Fruit fly (Drosophila melanogaster) whole organism, prepupa: ENCODE results near the gene alphaKap4.

Experiments used
- Blimp-1 ChIP-seq: fragments of 200-800 bp; sonication (Bioruptor generic); optimal IDR thresholded peaks from 3 replicates; lab custom pipeline; 2017; ENCODE audit warnings: missing biosample characterization, missing genetic modification characterization, mild to moderate bottlenecking, moderate library complexity, missing genetic modification reagents
- CG10631 ChIP-seq: fragments of 200-800 bp; sonication (Bioruptor generic); optimal IDR thresholded peaks from 2 replicates; lab custom pipeline; 2016; ENCODE audit warnings: missing biosample characterization, missing genetic modification characterization
- CG10669 ChIP-seq: fragments of 200-800 bp; sonication (Bioruptor generic); optimal IDR thresholded peaks from 3 replicates; lab custom pipeline; 2018; ENCODE audit warnings: missing biosample characterization, mild to moderate bottlenecking, missing genetic modification characterization, moderate library complexity
- CG11762 ChIP-seq: fragments of 200-800 bp; sonication (Bioruptor generic); optimal IDR thresholded peaks from 3 replicates; lab custom pipeline; 2016; ENCODE audit warnings: missing biosample characterization, missing genetic modification characterization; ENCODE audit not compliant: insufficient read depth
- CG11902 ChIP-seq: fragments of 200-800 bp; sonication (Bioruptor generic); optimal IDR thresholded peaks from 3 replicates; lab custom pipeline; 2016; ENCODE audit warnings: missing biosample characterization, missing genetic modification characterization
- CG1621 ChIP-seq: fragments of 200-800 bp; sonication (Bioruptor generic); optimal IDR thresholded peaks from 3 replicates; lab custom pipeline; 2018; ENCODE audit warnings: missing biosample characterization, mild to moderate bottlenecking, missing genetic modification characterization
- CG16779 ChIP-seq: fragments of 200-800 bp; sonication (Bioruptor generic); optimal IDR thresholded peaks from 3 replicates; lab custom pipeline; 2017; ENCODE audit warnings: missing biosample characterization, mild to moderate bottlenecking, missing genetic modification characterization
- CG3032 ChIP-seq: fragments of 200-800 bp; optimal IDR thresholded peaks from 2 replicates; lab custom pipeline; 2019; ENCODE audit warnings: missing biosample characterization, mild to moderate bottlenecking, missing genetic modification characterization, moderate library complexity
- CG31627 ChIP-seq: fragments of 200-800 bp; sonication (Bioruptor generic); optimal IDR thresholded peaks from 3 replicates; lab custom pipeline; 2016; ENCODE audit warnings: missing biosample characterization, missing genetic modification characterization
- CG32006 ChIP-seq: fragments of 200-800 bp; sonication (Bioruptor generic); optimal IDR thresholded peaks from 3 replicates; lab custom pipeline; 2017; ENCODE audit warnings: missing biosample characterization, mild to moderate bottlenecking, missing genetic modification characterization
- CG3919 ChIP-seq: fragments of 200-800 bp; sonication (Bioruptor generic); optimal IDR thresholded peaks from 3 replicates; lab custom pipeline; 2016; ENCODE audit warnings: missing biosample characterization, missing genetic modification characterization
- CG6163 ChIP-seq: fragments of 200-800 bp; sonication (Bioruptor generic); IDR thresholded peaks from 3 replicates; pipeline ENCODE4 v1.3.6; 2022; ENCODE audit warnings: missing biosample characterization, missing genetic modification characterization
- CG6276 ChIP-seq: fragments of 200-800 bp; sonication (Bioruptor generic); optimal IDR thresholded peaks from 2 replicates; lab custom pipeline; 2017; ENCODE audit warnings: missing biosample characterization, mild to moderate bottlenecking, missing genetic modification characterization
- CG6792 ChIP-seq: fragments of 200-800 bp; sonication (Bioruptor generic); optimal IDR thresholded peaks from 3 replicates; lab custom pipeline; 2016; ENCODE audit warnings: missing biosample characterization, missing genetic modification characterization
- CG6808 ChIP-seq: fragments of 200-800 bp; sonication (Bioruptor generic); optimal IDR thresholded peaks from 3 replicates; lab custom pipeline; 2017; ENCODE audit warnings: missing biosample characterization, missing genetic modification characterization, mild to moderate bottlenecking, moderate library complexity, missing genetic modification reagents
- CG6854 ChIP-seq: fragments of 200-800 bp; sonication (Bioruptor generic); optimal IDR thresholded peaks from 2 replicates; lab custom pipeline; 2017; ENCODE audit warnings: missing biosample characterization, mild to moderate bottlenecking, missing genetic modification characterization
- CG7368 ChIP-seq: fragments of 200-800 bp; sonication (Bioruptor generic); optimal IDR thresholded peaks from 3 replicates; lab custom pipeline; 2016; ENCODE audit warnings: missing biosample characterization, missing genetic modification characterization
- CG8119 ChIP-seq: fragments of 200-800 bp; sonication (Bioruptor generic); IDR thresholded peaks from 3 replicates; pipeline ENCODE4 v1.3.6; 2022; ENCODE audit warnings: missing biosample characterization, missing genetic modification characterization
- CG8319 ChIP-seq: fragments of 200-800 bp; sonication (Bioruptor generic); optimal IDR thresholded peaks from 3 replicates; lab custom pipeline; 2016; ENCODE audit warnings: missing biosample characterization, missing genetic modification characterization
- CG8632 ChIP-seq: fragments of 200-800 bp; sonication (Bioruptor generic); optimal IDR thresholded peaks from 3 replicates; lab custom pipeline; 2016; ENCODE audit warnings: missing biosample characterization, missing genetic modification characterization
- Eip78C ChIP-seq: fragments of 200-800 bp; sonication (Bioruptor generic); peaks from one replicate; lab custom pipeline; 2016; ENCODE audit warnings: missing biosample characterization, missing genetic modification characterization
- Eip93F ChIP-seq: fragments of 200-800 bp; sonication (Bioruptor generic); optimal IDR thresholded peaks from 2 replicates; lab custom pipeline; 2016; ENCODE audit warnings: missing biosample characterization, mild to moderate bottlenecking, missing genetic modification characterization
- Ets21C ChIP-seq: fragments of 200-800 bp; sonication (Bioruptor generic); optimal IDR thresholded peaks from 3 replicates; lab custom pipeline; 2016; ENCODE audit warnings: missing biosample characterization, missing genetic modification characterization
- Ets96B ChIP-seq: fragments of 200-800 bp; optimal IDR thresholded peaks from 2 replicates; lab custom pipeline; 2019; ENCODE audit warnings: missing biosample characterization, mild to moderate bottlenecking, missing genetic modification characterization, moderate library complexity
- Gug ChIP-seq: fragments of 200-800 bp; sonication (Bioruptor generic); IDR thresholded peaks from 2 replicates; pipeline ENCODE4 v1.3.6; 2022; ENCODE audit warnings: missing biosample characterization, missing genetic modification characterization
- Hr38 ChIP-seq: sonication (Bioruptor generic); optimal IDR thresholded peaks from 2 replicates; lab custom pipeline; 2016; ENCODE audit warnings: missing biosample characterization, missing genetic modification characterization
- Hr39 ChIP-seq: fragments of 200-800 bp; sonication (Bioruptor generic); optimal IDR thresholded peaks from 2 replicates; lab custom pipeline; 2016; ENCODE audit warnings: missing biosample characterization, missing genetic modification characterization
- Hr4 ChIP-seq: fragments of 200-800 bp; sonication (Bioruptor generic); optimal IDR thresholded peaks from 3 replicates; lab custom pipeline; 2016; ENCODE audit warnings: missing biosample characterization, missing genetic modification characterization
- Met ChIP-seq: fragments of 200-800 bp; sonication (Bioruptor generic); optimal IDR thresholded peaks from 3 replicates; lab custom pipeline; 2016; ENCODE audit warnings: missing biosample characterization, missing genetic modification characterization
- OdsH ChIP-seq: fragments of 200-800 bp; sonication (Bioruptor generic); optimal IDR thresholded peaks from 3 replicates; lab custom pipeline; 2016; ENCODE audit warnings: missing biosample characterization, missing genetic modification characterization
- Smox ChIP-seq: fragments of 200-800 bp; sonication (Bioruptor generic); optimal IDR thresholded peaks from 3 replicates; lab custom pipeline; 2016; ENCODE audit warnings: missing biosample characterization, missing genetic modification characterization
- Sox102F ChIP-seq: fragments of 200-800 bp; sonication (Bioruptor generic); optimal IDR thresholded peaks from 2 replicates; lab custom pipeline; 2016; ENCODE audit warnings: missing biosample characterization, mild to moderate bottlenecking, missing genetic modification characterization
- Sox14 ChIP-seq: fragments of 200-800 bp; sonication (Bioruptor generic); optimal IDR thresholded peaks from 3 replicates; lab custom pipeline; 2016; ENCODE audit warnings: missing biosample characterization, missing genetic modification characterization
- Sox15 ChIP-seq: fragments of 200-800 bp; sonication (Bioruptor generic); optimal IDR thresholded peaks from 3 replicates; lab custom pipeline; 2016; ENCODE audit warnings: missing biosample characterization, missing genetic modification characterization
- achi ChIP-seq: fragments of 200-800 bp; sonication (Bioruptor generic); optimal IDR thresholded peaks from 3 replicates; lab custom pipeline; 2016; ENCODE audit warnings: missing biosample characterization, missing genetic modification characterization
- acj6 ChIP-seq: fragments of 200-800 bp; sonication (Bioruptor generic); optimal IDR thresholded peaks from 3 replicates; lab custom pipeline; 2016; ENCODE audit warnings: missing biosample characterization, missing genetic modification characterization
- dac ChIP-seq: fragments of 200-800 bp; sonication (Bioruptor generic); optimal IDR thresholded peaks from 2 replicates; lab custom pipeline; 2017; ENCODE audit warnings: missing biosample characterization, mild to moderate bottlenecking, missing genetic modification characterization
- dsx ChIP-seq: fragments of 200-800 bp; optimal IDR thresholded peaks from 3 replicates; lab custom pipeline; 2019; ENCODE audit warnings: missing biosample characterization, mild to moderate bottlenecking, missing genetic modification characterization, moderate library complexity; ENCODE audit not compliant: poor library complexity, severe bottlenecking
- eg ChIP-seq: fragments of 200-800 bp; sonication (Bioruptor generic); IDR thresholded peaks from 3 replicates; pipeline ENCODE4 v1.3.6; 2022; ENCODE audit warnings: missing biosample characterization, missing genetic modification characterization
- fd59A ChIP-seq: fragments of 200-800 bp; sonication (Bioruptor generic); optimal IDR thresholded peaks from 2 replicates; lab custom pipeline; 2017; ENCODE audit warnings: missing biosample characterization, mild to moderate bottlenecking, missing genetic modification characterization, missing genetic modification reagents
- fd85E ChIP-seq: fragments of 200-800 bp; sonication (Bioruptor generic); optimal IDR thresholded peaks from 3 replicates; lab custom pipeline; 2016; ENCODE audit warnings: missing biosample characterization, missing genetic modification characterization
- fkh ChIP-seq: fragments of 200-800 bp; sonication (Bioruptor generic); optimal IDR thresholded peaks from 3 replicates; lab custom pipeline; 2017; ENCODE audit warnings: missing biosample characterization, mild to moderate bottlenecking, missing genetic modification characterization, moderate library complexity
- lz ChIP-seq: fragments of 200-800 bp; sonication (Bioruptor generic); optimal IDR thresholded peaks from 3 replicates; lab custom pipeline; 2016; ENCODE audit warnings: missing biosample characterization, missing genetic modification characterization
- pdm3 ChIP-seq: fragments of 200-800 bp; sonication (Bioruptor generic); optimal IDR thresholded peaks from 3 replicates; lab custom pipeline; 2016; ENCODE audit warnings: missing biosample characterization, missing genetic modification characterization
- spab ChIP-seq: fragments of 200-800 bp; sonication (Bioruptor generic); optimal IDR thresholded peaks from 2 replicates; lab custom pipeline; 2017; ENCODE audit warnings: missing biosample characterization, mild to moderate bottlenecking, missing genetic modification characterization, missing genetic modification reagents
- ss ChIP-seq, 2 experiments: fragments of 200-800 bp; sonication (Bioruptor generic); optimal IDR thresholded peaks; 2 replicates in 1 of 2; 3 replicates in 1 of 2; lab custom pipeline; 2017 to 2018; ENCODE audit warnings: mild to moderate bottlenecking in 2 of 2, missing biosample characterization in 2 of 2, missing genetic modification characterization in 2 of 2, moderate library complexity in 1 of 2
- vri ChIP-seq: fragments of 200-800 bp; sonication (Bioruptor generic); optimal IDR thresholded peaks from 3 replicates; lab custom pipeline; 2016; ENCODE audit warnings: missing biosample characterization, mild to moderate bottlenecking, missing genetic modification characterization

alphaKap4 gene

dm6 chr3L:6010921-6011320 lies at the start of gene alphaKap4:
TSS of gene alphaKap4 (minus strand) at chr3L:6011021.
- no peak for TF ChIP-seq Ets21C (GFP tag; lab: Kevin White, UChicago)
- TF ChIP-seq CG8319, result no peak
- TF ChIP-seq CG8632 (GFP tag; lab: Kevin White, UChicago), result no peak
- no peak for TF ChIP-seq CG11762 (GFP tag; lab: Kevin White, UChicago)
- no peak for TF ChIP-seq eg (GFP tag; lab: Robert Waterston, UW)
- no peak for TF ChIP-seq Gug (GFP tag; lab: Robert Waterston, UW)
- TF ChIP-seq fkh (GFP tag; lab: Kevin White, UChicago), result no peak
- TF ChIP-seq Met (GFP tag; lab: Kevin White, UChicago), result no peak
- TF ChIP-seq Hr38 (GFP tag; lab: Kevin White, UChicago), result no peak
- no peak for TF ChIP-seq Sox14
- no peak for TF ChIP-seq OdsH (GFP tag; lab: Kevin White, UChicago)
- TF ChIP-seq CG16779 (tag; lab: Kevin White, UChicago), result no peak
- TF ChIP-seq, all 60 proteins: peak for 0

- no peak for TF ChIP-seq CG6163 (GFP tag; lab: Robert Waterston, UW)
- TF ChIP-seq ss (GFP tag; optimal IDR thresholded peaks at IDR 0.05; lab: Kevin White, UChicago), result no peak
- TF ChIP-seq CG10631, result no peak
- no peak for TF ChIP-seq Gug (GFP tag; lab: Robert Waterston, UW)
- TF ChIP-seq lz (GFP tag; lab: Kevin White, UChicago), result no peak
- TF ChIP-seq fkh (GFP tag; lab: Kevin White, UChicago), result no peak
- no peak for TF ChIP-seq vri (GFP tag; lab: Kevin White, UChicago)
- TF ChIP-seq CG16779 (tag; lab: Kevin White, UChicago), result no peak
- TF ChIP-seq CG10669, result peak; percentile 20
- no peak for TF ChIP-seq CG3032
- TF ChIP-seq Smox (GFP tag; lab: Kevin White, UChicago), result no peak
- no peak for TF ChIP-seq CG8119
- no peak for TF ChIP-seq spab (GFP tag; lab: Kevin White, UChicago)
- TF ChIP-seq CG6276 (GFP tag; lab: Kevin White, UChicago), result no peak
- TF ChIP-seq Sox102F (GFP tag; lab: Kevin White, UChicago), result no peak
- TF ChIP-seq fd59A (GFP tag; lab: Kevin White, UChicago), result peak; percentile 20
- TF ChIP-seq CG6854 (GFP tag; lab: Kevin White, UChicago), result no peak
- no peak for TF ChIP-seq Sox15 (GFP tag; lab: Kevin White, UChicago)
- TF ChIP-seq CG32006 (GFP tag; lab: Kevin White, UChicago), result no peak
- TF ChIP-seq dsx (GFP tag; lab: Kevin White, UChicago), result no peak
- peak; percentile 5 for TF ChIP-seq pdm3 (GFP tag; lab: Kevin White, UChicago)
- peak; percentile 68 for TF ChIP-seq Eip78C (GFP tag; lab: Kevin White, UChicago)
- no peak for TF ChIP-seq CG8319
- TF ChIP-seq Hr4 (GFP tag; lab: Kevin White, UChicago), result no peak
- no peak for TF ChIP-seq achi (GFP tag; lab: Kevin White, UChicago)
- no peak for TF ChIP-seq eg (GFP tag; lab: Robert Waterston, UW)
- peak; percentile 21 for TF ChIP-seq Hr39 (GFP tag; lab: Kevin White, UChicago)
- TF ChIP-seq CG11762 (GFP tag; lab: Kevin White, UChicago), result no peak
- no peak for TF ChIP-seq CG7368 (GFP tag; lab: Kevin White, UChicago)
- peak; percentile 34 for TF ChIP-seq CG1621
- TF ChIP-seq OdsH (GFP tag; lab: Kevin White, UChicago), result peak; percentile 9
- TF ChIP-seq Ets21C (GFP tag; lab: Kevin White, UChicago), result no peak
- no peak for TF ChIP-seq fd85E (GFP tag; lab: Kevin White, UChicago)
- no peak for TF ChIP-seq Eip93F (GFP tag; lab: Kevin White, UChicago)
- TF ChIP-seq CG6808 (GFP tag; lab: Kevin White, UChicago), result no peak
- no peak for TF ChIP-seq Ets96B
- peak; percentile 20 for TF ChIP-seq CG31627 (GFP tag; lab: Kevin White, UChicago)
- TF ChIP-seq CG11902 (GFP tag; lab: Kevin White, UChicago), result no peak
- peak; percentile 20 for TF ChIP-seq acj6 (GFP tag; lab: Kevin White, UChicago)
- no peak for TF ChIP-seq dac (GFP tag; lab: Kevin White, UChicago)
- no peak for TF ChIP-seq CG8632 (GFP tag; lab: Kevin White, UChicago)
- no peak for TF ChIP-seq Blimp-1 (GFP tag; lab: Kevin White, UChicago)
- TF ChIP-seq CG3919 (GFP tag; lab: Kevin White, UChicago), result peak; percentile 21
- peak; percentile 12 for TF ChIP-seq Met (GFP tag; lab: Kevin White, UChicago)
- TF ChIP-seq Hr38 (GFP tag; lab: Kevin White, UChicago), result no peak
- TF ChIP-seq CG6792 (GFP tag; lab: Kevin White, UChicago), result no peak
Observed at dm6 chr3L:6059062-6059708, 48.4 kb upstream of the alphaKap4 start, which contains the start of gene CG6592. TSS of gene CG6592 (plus strand) at chr3L:6059658.
